Fruit fly (Drosophila melanogaster) whole organism, embryonic: ENCODE measurements around the gene Herc4.
A peak's percentile ranks its signal among the peaks of the same experiment; 100 is the strongest.

Source experiments
- Adf1 ChIP-seq: fragments of 200-800 bp; sonication (Bioruptor generic); IDR thresholded peaks from 2 replicates; pipeline ENCODE4 v1.3.6; 2022; ENCODE audit warnings: missing biosample characterization, missing genetic modification characterization
- CG10267 ChIP-seq: fragments of 200-800 bp; sonication (Bioruptor generic); optimal IDR thresholded peaks from 2 replicates; lab custom pipeline; 2018; ENCODE audit warnings: missing biosample characterization, mild to moderate bottlenecking, missing genetic modification characterization, moderate library complexity
- CG10366 ChIP-seq: fragments of 200-800 bp; sonication (Bioruptor generic); IDR thresholded peaks from 2 replicates; pipeline ENCODE4 v1.3.6; 2022; ENCODE audit warnings: missing biosample characterization, missing genetic modification characterization
- CG11456 ChIP-seq: fragments of 200-800 bp; sonication (Bioruptor generic); IDR thresholded peaks from 3 replicates; pipeline ENCODE4 v1.3.6; 2022; ENCODE audit warnings: missing biosample characterization, missing genetic modification characterization
- CG12104 ChIP-seq: fragments of 200-800 bp; sonication (Bioruptor generic); optimal IDR thresholded peaks from 3 replicates; lab custom pipeline; 2016; ENCODE audit warnings: missing biosample characterization, missing genetic modification characterization
- CG1233 ChIP-seq: fragments of 200-800 bp; sonication (Bioruptor generic); optimal IDR thresholded peaks from 4 replicates; lab custom pipeline; 2018; ENCODE audit warnings: missing biosample characterization, mild to moderate bottlenecking, missing genetic modification characterization
- CG12659 ChIP-seq: fragments of 200-800 bp; sonication (Bioruptor generic); optimal IDR thresholded peaks from 3 replicates; lab custom pipeline; 2017; ENCODE audit warnings: mild to moderate bottlenecking, missing biosample characterization, missing genetic modification reagents, missing genetic modification characterization
- CG13123 ChIP-seq: fragments of 200-800 bp; sonication (Bioruptor generic); optimal IDR thresholded peaks from 2 replicates; lab custom pipeline; 2016; ENCODE audit warnings: missing biosample characterization, missing genetic modification characterization
- CG13424 ChIP-seq: fragments of 200-800 bp; sonication (Bioruptor generic); optimal IDR thresholded peaks from 2 replicates; lab custom pipeline; 2019; ENCODE audit warnings: missing biosample characterization, mild to moderate bottlenecking, missing genetic modification characterization, moderate library complexity
- CG17186 ChIP-seq: fragments of 200-800 bp; sonication (Bioruptor generic); optimal IDR thresholded peaks from 3 replicates; lab custom pipeline; 2017; ENCODE audit warnings: missing biosample characterization, missing genetic modification reagents, missing genetic modification characterization
- CG18476 ChIP-seq: fragments of 200-800 bp; sonication (Bioruptor generic); optimal IDR thresholded peaks from 2 replicates; lab custom pipeline; 2016; ENCODE audit warnings: missing biosample characterization, mild to moderate bottlenecking, missing genetic modification characterization
- CG2678 ChIP-seq: fragments of 200-800 bp; sonication (Bioruptor generic); optimal IDR thresholded peaks from 3 replicates; lab custom pipeline; 2019; ENCODE audit warnings: missing biosample characterization, mild to moderate bottlenecking, missing genetic modification characterization, moderate library complexity
- CG32772 ChIP-seq: fragments of 200-800 bp; sonication (Bioruptor generic); IDR thresholded peaks from 2 replicates; pipeline ENCODE4 v1.3.6; 2022; ENCODE audit warnings: missing biosample characterization, missing genetic modification characterization
- CG33213 ChIP-seq: fragments of 200-800 bp; sonication (Bioruptor generic); optimal IDR thresholded peaks from 3 replicates; lab custom pipeline; 2016; ENCODE audit warnings: missing biosample characterization, missing genetic modification characterization
- CG33557 ChIP-seq: fragments of 200-800 bp; sonication (Bioruptor generic); optimal IDR thresholded peaks from 2 replicates; lab custom pipeline; 2019; ENCODE audit warnings: missing biosample characterization, mild to moderate bottlenecking, missing genetic modification characterization, moderate library complexity
- CG7839 ChIP-seq: fragments of 200-800 bp; sonication (Bioruptor generic); optimal IDR thresholded peaks from 3 replicates; lab custom pipeline; 2018; ENCODE audit warnings: missing biosample characterization, mild to moderate bottlenecking, missing genetic modification characterization, moderate library complexity
- CG8765 ChIP-seq: fragments of 200-800 bp; sonication (Bioruptor generic); IDR thresholded peaks from 2 replicates; pipeline ENCODE4 v1.3.6; 2022; ENCODE audit warnings: missing biosample characterization, missing genetic modification characterization
- CG8944 ChIP-seq: fragments of 200-800 bp; sonication (Bioruptor generic); optimal IDR thresholded peaks from 3 replicates; lab custom pipeline; 2016; ENCODE audit warnings: missing biosample characterization, missing genetic modification characterization
- CG9215 ChIP-seq: fragments of 200-800 bp; sonication (Bioruptor generic); IDR thresholded peaks from 2 replicates; pipeline ENCODE4 v1.3.6; 2022; ENCODE audit warnings: missing biosample characterization, missing genetic modification characterization
- Camta ChIP-seq: fragments of 200-800 bp; sonication (Bioruptor generic); optimal IDR thresholded peaks from 2 replicates; lab custom pipeline; 2016; ENCODE audit warnings: missing biosample characterization, missing genetic modification characterization
- Dip3 ChIP-seq: fragments of 200-800 bp; sonication (Bioruptor generic); optimal IDR thresholded peaks from 3 replicates; lab custom pipeline; 2016; ENCODE audit warnings: missing biosample characterization, missing genetic modification characterization
- HLH54F ChIP-seq: fragments of 200-800 bp; sonication (Bioruptor generic); optimal IDR thresholded peaks from 3 replicates; lab custom pipeline; 2016; ENCODE audit warnings: missing biosample characterization, missing genetic modification characterization
- Hr51 ChIP-seq, 2 experiments: fragments of 200-800 bp; sonication (Bioruptor generic); optimal IDR thresholded peaks; 2 replicates in 1 of 2; 3 replicates in 1 of 2; lab custom pipeline; 2016 to 2018; ENCODE audit warnings: missing biosample characterization in 2 of 2, missing genetic modification characterization in 2 of 2, mild to moderate bottlenecking in 1 of 2, moderate library complexity in 1 of 2
- Mrtf ChIP-seq: fragments of 200-800 bp; sonication (Bioruptor generic); IDR thresholded peaks from 3 replicates; pipeline ENCODE4 v1.3.6; 2022; ENCODE audit warnings: missing biosample characterization, missing genetic modification characterization
- Side ChIP-seq: fragments of 200-800 bp; sonication (Bioruptor generic); optimal IDR thresholded peaks from 2 replicates; lab custom pipeline; 2016; ENCODE audit warnings: missing biosample characterization, missing genetic modification characterization
- Sry-δ ChIP-seq: fragments of 200-800 bp; sonication (Bioruptor generic); optimal IDR thresholded peaks from 2 replicates; lab custom pipeline; 2016; ENCODE audit warnings: missing biosample characterization, missing genetic modification characterization
- Taf1 ChIP-seq: fragments of 200-800 bp; sonication (Bioruptor generic); IDR thresholded peaks from 2 replicates; pipeline ENCODE4 v1.3.6; 2022; ENCODE audit warnings: missing biosample characterization, missing genetic modification characterization
- Xrp1 ChIP-seq: fragments of 200-800 bp; sonication (Bioruptor generic); IDR thresholded peaks from 2 replicates; pipeline ENCODE4 v1.3.6; 2022; ENCODE audit warnings: missing biosample characterization, missing genetic modification characterization
- ara ChIP-seq: fragments of 200-800 bp; sonication (Bioruptor generic); IDR thresholded peaks from 2 replicates; pipeline ENCODE4 v1.3.6; 2022; ENCODE audit warnings: missing biosample characterization, missing genetic modification characterization
- az2 ChIP-seq: fragments of 200-800 bp; sonication (Bioruptor generic); optimal IDR thresholded peaks from 3 replicates; lab custom pipeline; 2016; ENCODE audit warnings: missing biosample characterization, missing genetic modification characterization
- chn ChIP-seq: fragments of 200-800 bp; sonication (Bioruptor generic); optimal IDR thresholded peaks from 2 replicates; lab custom pipeline; 2016; ENCODE audit warnings: missing biosample characterization, missing genetic modification characterization
- croc ChIP-seq: fragments of 200-800 bp; sonication (Bioruptor generic); conservative IDR thresholded peaks from 3 replicates; pipeline ENCODE4 v1.3.6; 2022; ENCODE audit warnings: missing biosample characterization, missing genetic modification characterization
- dmrt99B ChIP-seq: fragments of 200-800 bp; sonication (Bioruptor generic); optimal IDR thresholded peaks from 2 replicates; lab custom pipeline; 2018; ENCODE audit warnings: missing biosample characterization, mild to moderate bottlenecking, missing genetic modification characterization, moderate library complexity
- esg ChIP-seq: fragments of 200-800 bp; sonication (Bioruptor generic); conservative IDR thresholded peaks from 2 replicates; pipeline ENCODE4 v1.3.6; 2022; ENCODE audit warnings: missing biosample characterization, missing genetic modification characterization
- gce ChIP-seq: fragments of 200-800 bp; sonication (Bioruptor generic); IDR thresholded peaks from 3 replicates; pipeline ENCODE4 v1.3.6; 2022; ENCODE audit warnings: missing biosample characterization, missing genetic modification characterization
- grn ChIP-seq: fragments of 200-800 bp; sonication (Bioruptor generic); optimal IDR thresholded peaks from 3 replicates; lab custom pipeline; 2017; ENCODE audit warnings: missing biosample characterization, missing genetic modification characterization
- hb ChIP-seq: fragments of 200-800 bp; sonication (Bioruptor generic); IDR thresholded peaks from 3 replicates; pipeline ENCODE4 v1.3.6; 2022; ENCODE audit warnings: missing biosample characterization, missing genetic modification characterization; ENCODE audit not compliant: partially characterized antibody
- her ChIP-seq: fragments of 200-800 bp; sonication (Bioruptor generic); optimal IDR thresholded peaks from 2 replicates; lab custom pipeline; 2016; ENCODE audit warnings: missing biosample characterization, missing genetic modification characterization
- hkb ChIP-seq, 2 experiments: fragments of 200-800 bp in 1 of 2; fragments of >200 bp in 1 of 2; sonication (Bioruptor generic) in 1 of 2; IDR thresholded peaks in 1 of 2; optimal IDR thresholded peaks in 1 of 2; 2 replicates each; pipeline versions ENCODE4 v1.3.6 to Lab custom; 2017 to 2022; ENCODE audit warnings: missing biosample characterization in 1 of 2, missing genetic modification characterization in 1 of 2
- ken ChIP-seq: fragments of 200-800 bp; sonication (Bioruptor generic); IDR thresholded peaks from 3 replicates; pipeline ENCODE4 v1.3.6; 2022; ENCODE audit warnings: missing biosample characterization, missing genetic modification characterization
- mirr ChIP-seq: fragments of 200-800 bp; sonication (Bioruptor generic); optimal IDR thresholded peaks from 3 replicates; lab custom pipeline; 2018; ENCODE audit warnings: missing biosample characterization, mild to moderate bottlenecking, missing genetic modification characterization
- org-1 ChIP-seq: fragments of 200-800 bp; sonication (Bioruptor generic); optimal IDR thresholded peaks from 2 replicates; lab custom pipeline; 2017; ENCODE audit warnings: missing biosample characterization, missing genetic modification characterization
- pb ChIP-seq: fragments of 200-800 bp; sonication (Bioruptor generic); optimal IDR thresholded peaks from 3 replicates; lab custom pipeline; 2016; ENCODE audit warnings: missing biosample characterization, missing genetic modification characterization
- pho ChIP-seq: fragments of 200-800 bp; sonication (Bioruptor generic); optimal IDR thresholded peaks from 2 replicates; lab custom pipeline; 2016; ENCODE audit warnings: missing biosample characterization, missing genetic modification characterization
- scrt ChIP-seq: fragments of 200-800 bp; sonication (Bioruptor generic); optimal IDR thresholded peaks from 2 replicates; lab custom pipeline; 2018; ENCODE audit warnings: missing biosample characterization, mild to moderate bottlenecking, missing genetic modification characterization, moderate library complexity
- sna ChIP-seq: fragments of 200-800 bp; sonication (Bioruptor generic); IDR thresholded peaks from 2 replicates; pipeline ENCODE4 v1.3.6; 2022; ENCODE audit warnings: missing biosample characterization, missing genetic modification characterization; ENCODE audit not compliant: partially characterized antibody
- toy ChIP-seq: fragments of 200-800 bp; sonication (Bioruptor generic); IDR thresholded peaks from 2 replicates; pipeline ENCODE4 v1.3.6; 2022; ENCODE audit warnings: missing biosample characterization, missing genetic modification characterization
- trh ChIP-seq: fragments of 200-800 bp; sonication (Bioruptor generic); optimal IDR thresholded peaks from 2 replicates; lab custom pipeline; 2016; ENCODE audit warnings: missing biosample characterization, missing genetic modification characterization
- ttk ChIP-seq: fragments of 200-800 bp; sonication (Bioruptor generic); IDR thresholded peaks from 2 replicates; pipeline ENCODE4 v2.1.2; 2022; ENCODE audit warnings: missing biosample characterization, missing genetic modification characterization
- yki ChIP-seq: fragments of >200 bp; optimal IDR thresholded peaks from 3 replicates; lab custom pipeline; 2018
- zen ChIP-seq: fragments of 200-800 bp; sonication (Bioruptor generic); optimal IDR thresholded peaks from 3 replicates; lab custom pipeline; 2018; ENCODE audit warnings: missing biosample characterization, mild to moderate bottlenecking, missing genetic modification characterization, moderate library complexity

Herc4 gene

DNA sequence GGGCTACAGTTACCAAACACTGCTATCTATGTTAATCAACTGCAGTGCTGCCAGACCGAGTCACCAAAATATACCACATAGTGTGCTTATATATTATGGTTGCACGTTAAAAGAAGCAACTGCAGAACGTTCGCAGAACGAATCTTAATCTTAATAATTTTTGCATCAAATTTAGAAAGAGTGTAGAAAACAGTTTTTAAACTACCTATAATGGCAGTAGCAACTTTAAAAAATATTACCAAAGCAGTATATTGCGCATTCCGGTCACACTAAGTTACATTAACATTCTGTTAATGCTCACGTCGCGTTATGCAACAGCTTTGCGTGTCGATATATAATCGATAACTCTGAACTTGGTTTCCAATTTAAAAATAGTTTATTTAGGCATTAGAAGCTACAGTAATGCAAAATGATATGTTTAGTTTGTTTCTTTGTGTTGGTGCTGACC lies 28.7 kb downstream of the Herc4 start, which contains the start of gene indra (continued):
- TF ChIP-seq CG18476 (GFP tag; lab: Kevin White, UChicago) (peak; percentile 43), ara (GFP tag; lab: Robert Waterston, UW) (no peak), CG2678 (tag; lab: Kevin White, UChicago) (no peak), CG13424 (tag; lab: Kevin White, UChicago) (peak; percentile 76), pb (GFP tag; lab: Kevin White, UChicago) (no peak), pho (GFP tag; lab: Kevin White, UChicago) (peak; percentile 63), gce (GFP tag; lab: Robert Waterston, UW) (no peak), croc (GFP tag; lab: Robert Waterston, UW) (no peak), ttk (no peak), scrt (GFP tag; lab: Kevin White, UChicago) (no peak), dmrt99B (tag; lab: Kevin White, UChicago) (no peak), hb (GFP tag; lab: Robert Waterston, UW) (no peak), Xrp1 (peak; percentile 29; the same call in 1 of the 2 replicates), org-1 (no peak), CG32772 (GFP tag; lab: Robert Waterston, UW) (peak; percentile 51; the same call in 1 of the 2 replicates), zen (tag; lab: Kevin White, UChicago) (peak; percentile 46), HLH54F (peak; percentile 70), CG12659 (peak; percentile 81), Camta (GFP tag; lab: Kevin White, UChicago) (peak; percentile 24), CG8765 (no peak), toy (no peak), az2 (GFP tag; lab: Kevin White, UChicago) (peak; percentile 38), CG1233 (GFP tag; lab: Kevin White, UChicago) (no peak), mirr (peak; percentile 18), CG7839 (tag; lab: Kevin White, UChicago) (no peak), yki (no peak), Adf1 (GFP tag; lab: Robert Waterston, UW) (no peak), CG13123 (GFP tag; lab: Kevin White, UChicago) (peak; percentile 27), CG11456 (GFP tag; lab: Robert Waterston, UW) (no peak), Taf1 (no peak), esg (GFP tag; lab: Robert Waterston, UW) (peak; percentile 32; the same call in 1 of the 2 replicates), Sry-δ (GFP tag; lab: Kevin White, UChicago) (peak; percentile 68), her (GFP tag; lab: Kevin White, UChicago) (peak; percentile 8), CG33213 (GFP tag; lab: Kevin White, UChicago) (peak; percentile 54), trh (GFP tag; lab: Kevin White, UChicago) (no peak), chn (GFP tag; lab: Kevin White, UChicago) (peak; percentile 64), Hr51 (GFP tag; optimal IDR thresholded peaks at IDR 0.05; lab: Kevin White, UChicago) (peak in 1 of 2 experiments; percentile 49), CG9215 (GFP tag; lab: Robert Waterston, UW) (peak; percentile 55; the same call in 1 of the 2 replicates), CG17186 (peak; percentile 77), sna (GFP tag; lab: Robert Waterston, UW) (no peak; the same call in 1 of the 2 replicates), grn (GFP tag; lab: Kevin White, UChicago) (no peak), ken (GFP tag; lab: Robert Waterston, UW) (0 out of 3 replicates have a peak, but pooled peaks have one; percentile 45), CG10366 (GFP tag; lab: Robert Waterston, UW) (no peak), CG12104 (peak; percentile 49), CG8944 (GFP tag; lab: Kevin White, UChicago) (peak; percentile 56), CG10267 (tag; lab: Kevin White, UChicago) (peak; percentile 77), Dip3 (GFP tag; lab: Kevin White, UChicago) (peak; percentile 59), hkb (optimal IDR thresholded peaks at IDR 0.05; lab: Kevin White, UChicago) (no peak), hkb (GFP tag; IDR thresholded peaks at IDR 0.05; lab: Robert Waterston, UW) (no peak; the same call in 1 of the 2 replicates), CG33557 (GFP tag; lab: Kevin White, UChicago) (peak; percentile 45), Side (no peak), Mrtf (GFP tag; lab: Robert Waterston, UW) (no peak)
